Fruit fly (Drosophila melanogaster) whole organism: ENCODE data around the gene Polr2D.

Experiments used
- Dll ChIP-seq: fragments of >200 bp; optimal IDR thresholded peaks from 2 replicates; lab custom pipeline; 2017
- EcR ChIP-seq, 2 experiments: fragments of >200 bp; optimal IDR thresholded peaks; 2 replicates each; lab custom pipeline; 2017; ENCODE audit warnings: missing biosample characterization in 2 of 2, missing genetic modification characterization in 2 of 2, missing genetic modification reagents in 2 of 2
- pan ChIP-seq: fragments of >200 bp; optimal IDR thresholded peaks from 2 replicates; lab custom pipeline; 2017
- psq ChIP-seq: fragments of >200 bp; optimal IDR thresholded peaks from 2 replicates; lab custom pipeline; 2017
- usp ChIP-seq: fragments of >200 bp; optimal IDR thresholded peaks from 2 replicates; lab custom pipeline; 2017; ENCODE audit warnings: missing biosample characterization, missing genetic modification characterization, mixed read lengths

- no peak for TF ChIP-seq usp (GFP tag; lab: Kevin White, UChicago)
- no peak for TF ChIP-seq Dll (lab: Kevin White, UChicago)
- no peak for TF ChIP-seq pan
- no peak for TF ChIP-seq psq (lab: Kevin White, UChicago)
- TF ChIP-seq EcR (GFP tag; optimal IDR thresholded peaks at IDR 0.05; lab: Kevin White, UChicago): no peak
Measured at dm6 chr3R:18242089-18242955, 13.0 kb downstream of the Polr2D start, which contains the start of the genes CG7156 and 14-3-3epsilon.
